Fruit fly (Drosophila melanogaster) S2 (cell line): ENCODE measurements around the gene CG1090.
A peak's percentile ranks its signal among the peaks of the same experiment; 100 is the strongest.

Source experiments
- CG8478 ChIP-seq: fragments of >200 bp; optimal IDR thresholded peaks from 2 replicates; lab custom pipeline; 2018
- CTCF ChIP-seq, 2 experiments: fragments of >200 bp; optimal IDR thresholded peaks; 2 replicates each; lab custom pipeline; 2018

Gene CG1090

DNA sequence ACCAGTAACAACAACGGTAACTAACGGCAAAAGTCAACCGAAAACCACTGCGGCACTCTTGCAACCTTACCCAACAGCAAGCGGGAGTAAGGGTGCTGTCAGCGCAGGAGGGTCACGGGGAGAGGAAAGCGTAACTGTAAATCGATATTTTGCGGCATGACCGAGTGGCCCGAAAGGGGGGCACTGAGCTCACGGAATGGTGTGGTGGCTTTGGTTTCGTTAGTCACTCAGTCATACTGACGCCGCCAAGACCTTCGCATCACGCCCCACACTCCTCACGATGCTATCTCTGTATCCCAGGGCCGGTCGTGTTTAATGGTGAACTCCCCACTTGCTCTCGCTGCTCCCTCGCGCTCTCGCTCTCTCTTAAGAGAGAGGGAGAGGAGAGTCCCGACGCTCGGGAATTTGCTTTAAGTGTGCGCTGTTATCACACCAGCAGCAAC, 1.0 kb downstream of the CG1090 start:
- no peak for TF ChIP-seq CG8478 (lab: Kevin White, UChicago)
- no peak for TF ChIP-seq CTCF (optimal IDR thresholded peaks at IDR 0.05; lab: Kevin White, UChicago)

DNA sequence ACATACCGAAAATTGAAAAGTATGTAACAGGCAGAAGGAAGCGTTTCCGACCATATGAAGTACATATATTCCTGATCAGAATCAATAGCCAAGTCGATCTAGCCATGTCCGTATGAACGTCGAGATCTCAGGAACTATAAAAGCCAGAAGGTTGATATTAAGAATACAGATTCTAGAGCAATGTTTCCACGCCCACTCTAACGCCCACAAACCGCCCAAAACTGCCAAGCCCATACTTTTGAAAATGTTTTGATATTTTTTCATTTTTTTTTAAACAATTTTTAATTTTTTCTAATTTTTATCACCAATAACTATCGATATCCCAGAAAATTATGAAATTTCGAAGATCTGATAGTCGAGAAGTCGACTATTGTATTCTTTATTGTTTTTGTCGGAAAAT, 2.3 kb downstream of the CG1090 start:
- TF ChIP-seq CTCF (optimal IDR thresholded peaks at IDR 0.05; lab: Kevin White, UChicago) (no peak), CG8478 (lab: Kevin White, UChicago) (no peak)

DNA sequence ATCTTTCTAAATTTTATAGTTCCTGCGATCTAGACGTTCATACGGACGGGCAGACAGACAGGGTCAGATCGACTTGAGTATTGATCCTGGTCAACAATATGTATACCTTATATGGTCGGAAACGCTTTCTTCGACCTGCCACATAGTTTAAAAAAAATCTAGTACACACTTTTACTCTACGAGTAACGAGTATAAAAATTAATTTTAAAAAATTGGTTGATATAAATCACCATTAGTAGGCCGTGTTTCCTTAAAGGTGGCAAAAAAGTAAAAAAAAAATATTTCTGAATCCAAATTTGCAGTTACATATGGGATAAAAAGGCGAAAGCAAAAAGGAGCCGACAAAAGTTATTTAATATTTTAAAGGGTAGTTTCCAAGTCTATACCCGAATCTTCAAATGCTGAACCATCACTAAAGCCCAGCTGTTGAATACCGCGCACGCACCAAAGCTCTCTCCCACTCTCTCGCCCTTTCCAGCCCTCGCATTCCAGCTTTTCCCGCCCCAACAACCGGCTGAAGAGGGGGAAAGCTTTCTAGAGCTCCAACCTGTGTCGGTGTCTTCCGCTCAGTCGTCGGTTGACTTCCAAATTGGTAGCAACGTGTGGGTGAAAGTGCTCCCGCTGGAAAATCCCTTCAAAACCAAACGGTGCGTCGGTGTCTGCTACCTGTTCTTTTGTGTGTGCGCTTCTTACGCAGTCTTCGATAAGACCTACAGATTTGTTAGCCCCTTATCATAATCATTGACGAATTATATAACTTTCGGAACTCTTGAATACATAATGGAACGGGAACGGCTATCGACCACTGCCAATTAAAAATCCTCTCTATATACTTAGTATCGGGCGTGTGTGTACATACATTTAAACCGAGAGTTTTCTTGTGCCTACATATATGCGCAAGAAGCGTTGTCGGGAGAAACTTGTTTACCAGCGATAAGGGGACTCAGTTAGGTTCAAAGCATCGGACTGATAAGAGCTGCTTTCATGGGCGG, 19.0 kb downstream of the CG1090 start, which contains the start of gene Sfxn1-3:
TSS of gene Sfxn1-3 (plus strand) at position 238 of the 992 bp plus-strand sequence.
- TF ChIP-seq CTCF (optimal IDR thresholded peaks at IDR 0.05; lab: Kevin White, UChicago) = no peak
- TF ChIP-seq CG8478 (lab: Kevin White, UChicago) = no peak

- TF ChIP-seq CG8478 (lab: Kevin White, UChicago) (no peak), CTCF (optimal IDR thresholded peaks at IDR 0.05; lab: Kevin White, UChicago) (no peak)
Observed at dm6 chr3R:4381079-4381919, 21.6 kb downstream of the CG1090 start, which contains the start of gene Cont. Gene Cont (plus strand): TSS chr3R:4381306.

DNA sequence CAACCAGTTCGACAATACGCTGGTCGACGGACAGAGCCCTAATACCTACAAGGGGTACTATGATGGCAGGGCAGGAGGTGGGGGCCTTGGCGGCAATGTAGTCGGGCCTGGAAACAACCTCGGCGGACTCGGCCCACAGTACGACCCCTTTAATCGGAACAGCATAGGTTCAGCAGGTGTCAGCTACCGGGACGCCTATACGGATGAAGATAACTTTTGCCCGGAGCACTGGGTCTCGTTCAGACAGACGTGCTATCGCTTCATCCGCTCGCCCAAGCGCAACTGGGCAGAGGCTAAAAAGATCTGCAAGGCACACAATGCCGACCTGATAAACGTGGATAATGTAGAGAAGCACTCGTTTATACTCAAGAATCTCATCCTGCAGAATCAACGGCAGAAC, 22.5 kb downstream of the CG1090 start:
- TF ChIP-seq CTCF (optimal IDR thresholded peaks at IDR 0.05; lab: Kevin White, UChicago) (no peak), CG8478 (lab: Kevin White, UChicago) (no peak)

dm6 chr3R:4387490-4387889, 27.8 kb downstream of the CG1090 start, which contains the start of gene tub:
Gene tub (plus strand): TSS chr3R:4387742.
- TF ChIP-seq CG8478 (lab: Kevin White, UChicago) (no peak), CTCF (optimal IDR thresholded peaks at IDR 0.05; lab: Kevin White, UChicago) (peak; percentile 62 to 65)

DNA sequence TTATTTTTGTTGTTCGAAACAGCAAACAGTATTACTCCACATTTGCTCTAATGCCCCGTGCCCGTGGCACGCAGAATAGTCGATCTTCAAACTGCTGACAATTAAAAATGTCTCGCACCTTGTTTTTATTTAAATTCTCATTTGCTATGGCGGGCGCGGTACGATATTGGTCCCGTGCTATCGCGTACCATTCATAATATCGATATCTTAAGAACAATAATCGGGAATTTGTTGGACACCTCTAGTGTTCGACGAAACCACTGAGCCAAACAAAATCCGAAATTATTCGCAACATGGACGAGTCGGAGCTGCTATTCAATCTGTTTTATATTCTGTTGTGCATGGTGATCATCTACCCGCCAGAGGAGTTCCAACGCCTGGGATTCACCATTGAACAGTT, 30.4 kb downstream of the CG1090 start, which contains the start of gene CG14646:
TSS of gene CG14646 (plus strand) at position 234 of the 400 bp plus-strand sequence.
- TF ChIP-seq CG8478 (lab: Kevin White, UChicago) (no peak), CTCF (optimal IDR thresholded peaks at IDR 0.05; lab: Kevin White, UChicago) (no peak)

- TF ChIP-seq CTCF (optimal IDR thresholded peaks at IDR 0.05; lab: Kevin White, UChicago) = no peak
- TF ChIP-seq CG8478 (lab: Kevin White, UChicago) = no peak
Observed at dm6 chr3R:4394117-4394516, 34.4 kb downstream of the CG1090 start, which contains the start of gene CG34112. Gene CG34112 (minus strand): TSS chr3R:4394259.

DNA sequence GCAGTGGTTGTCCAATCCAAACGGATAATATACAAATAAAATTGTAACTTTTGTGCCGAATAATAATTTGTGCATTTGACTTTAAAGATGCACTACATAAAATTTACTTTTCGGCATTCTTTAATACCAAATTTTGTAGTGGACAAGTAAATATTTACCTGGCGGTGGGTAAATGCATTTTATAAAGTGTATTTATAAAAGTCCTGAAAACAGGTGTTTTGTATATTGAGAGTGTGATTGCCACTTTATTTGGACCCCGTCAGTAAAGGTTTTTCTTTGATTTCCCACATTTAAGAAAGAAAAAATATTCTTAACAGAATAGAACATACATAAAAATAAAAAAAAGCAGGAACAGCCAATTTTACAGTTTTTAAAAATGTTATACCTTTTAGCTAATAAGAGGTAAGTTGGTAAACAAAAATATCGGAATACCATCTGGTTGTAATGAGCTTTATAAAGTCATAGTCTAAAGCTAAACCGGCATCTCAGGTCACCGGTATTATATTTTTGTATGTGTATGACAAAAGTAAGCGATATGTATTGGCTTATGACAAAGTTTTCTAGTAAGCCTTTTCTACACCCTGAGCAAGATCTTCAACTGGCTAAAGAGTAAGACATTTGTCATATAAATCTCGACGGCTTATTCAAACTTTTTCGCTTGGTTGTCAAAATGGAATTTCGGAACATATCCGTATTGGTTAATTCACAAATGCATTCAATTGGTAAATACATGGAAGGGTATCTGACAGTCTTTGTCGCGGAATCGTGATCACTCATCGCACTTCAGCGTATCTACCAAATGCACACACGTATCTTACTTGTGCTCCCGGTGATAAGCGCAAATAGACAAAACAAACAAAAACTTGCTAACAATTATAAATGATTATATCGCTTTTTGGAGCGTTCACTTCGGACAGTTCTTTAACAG, 35.2 kb downstream of the CG1090 start:
- TF ChIP-seq CTCF (optimal IDR thresholded peaks at IDR 0.05; lab: Kevin White, UChicago) = no peak
- no peak for TF ChIP-seq CG8478 (lab: Kevin White, UChicago)

dm6 chr3R:4397403-4398079, 37.9 kb downstream of the CG1090 start, which contains the start of gene CG9855:
Gene CG9855 (minus strand): TSS chr3R:4397875.
- TF ChIP-seq CTCF (optimal IDR thresholded peaks at IDR 0.05; lab: Kevin White, UChicago) (peak; percentile 79 to 83), CG8478 (lab: Kevin White, UChicago) (no peak)

dm6 chr3R:4399810-4400496, 40.3 kb downstream of the CG1090 start:
- TF ChIP-seq CG8478 (lab: Kevin White, UChicago) = no peak
- TF ChIP-seq CTCF (optimal IDR thresholded peaks at IDR 0.05; lab: Kevin White, UChicago) = no peak

DNA sequence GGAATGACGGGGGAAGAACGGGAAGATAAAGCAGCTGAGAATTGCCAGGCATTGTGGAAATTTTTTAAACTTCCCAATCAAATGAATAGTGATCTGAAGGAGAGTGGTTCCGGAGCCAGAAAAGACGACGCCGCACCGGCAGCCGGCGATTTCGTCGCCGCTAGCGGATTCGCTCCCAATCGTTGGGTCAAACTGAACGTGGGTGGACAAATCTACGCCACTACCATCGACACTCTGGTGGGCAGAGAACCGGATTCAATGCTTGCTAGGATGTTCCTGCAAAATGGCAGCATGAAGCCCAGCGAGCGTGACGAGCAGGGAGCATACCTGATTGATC, 40.8 kb downstream of the CG1090 start, which contains the start of gene CG14647:
TSS of gene CG14647 (plus strand) at position 14 of the 337 bp plus-strand sequence.
- TF ChIP-seq CTCF (optimal IDR thresholded peaks at IDR 0.05; lab: Kevin White, UChicago) = no peak
- no peak for TF ChIP-seq CG8478 (lab: Kevin White, UChicago)
